Fruit fly (Drosophila melanogaster): ENCODE measurements around the gene CG7910.

The CG7910 gene

dm6 chr3R:8119457-8120337, 32.6 kb downstream of the CG7910 start:
- TF ChIP-seq CG9139 (GFP tag; optimal IDR thresholded peaks at IDR 0.05), result peak; percentile 6
- peak; percentile 54 for TF ChIP-seq Sox14 (GFP tag; optimal IDR thresholded peaks at IDR 0.05)
- peak; percentile 59 for TF ChIP-seq CG10669 (GFP tag; optimal IDR thresholded peaks at IDR 0.05)
- peak; percentile 68 for TF ChIP-seq cyc (GFP tag; optimal IDR thresholded peaks at IDR 0.05)
- TF ChIP-seq Hr39 (GFP tag; optimal IDR thresholded peaks at IDR 0.05), result peak; percentile 54
- peak; percentile 73 for TF ChIP-seq CG10631 (GFP tag; optimal IDR thresholded peaks at IDR 0.05)
- TF ChIP-seq CG1621 (tag; optimal IDR thresholded peaks at IDR 0.05), result peak; percentile 34
- peak; percentile 50 for TF ChIP-seq CG8319 (GFP tag; optimal IDR thresholded peaks at IDR 0.05)
- peak; percentile 60 for TF ChIP-seq Sox15 (GFP tag; optimal IDR thresholded peaks at IDR 0.05)
- peak; percentile 77 for TF ChIP-seq achi (GFP tag; optimal IDR thresholded peaks at IDR 0.05)
- peak; percentile 59; the same call in 2 of the 3 replicates for TF ChIP-seq eg (GFP tag; IDR thresholded peaks at IDR 0.05)
- peak; percentile 78 for TF ChIP-seq CG4318 (GFP tag; optimal IDR thresholded peaks at IDR 0.05)
- TF ChIP-seq Smox (GFP tag; optimal IDR thresholded peaks at IDR 0.05), result peak; percentile 76
- peak; percentile 76 for TF ChIP-seq CG8119 (GFP tag; IDR thresholded peaks at IDR 0.05)
- TF ChIP-seq lz (GFP tag; optimal IDR thresholded peaks at IDR 0.05), result peak; percentile 70
- peak; percentile 86 for TF ChIP-seq CG32006 (GFP tag; optimal IDR thresholded peaks at IDR 0.05)
- peak; percentile 62 for TF ChIP-seq CG3032 (tag; optimal IDR thresholded peaks at IDR 0.05)
- no peak for TF ChIP-seq fd59A (GFP tag; optimal IDR thresholded peaks at IDR 0.05)
- TF ChIP-seq net (GFP tag; optimal IDR thresholded peaks at IDR 0.05), result peak; percentile 60
- peak; percentile 70 for TF ChIP-seq pdm3 (GFP tag; optimal IDR thresholded peaks at IDR 0.05)
- TF ChIP-seq vri (GFP tag; optimal IDR thresholded peaks at IDR 0.05), result peak; percentile 79
- TF ChIP-seq spab (GFP tag; optimal IDR thresholded peaks at IDR 0.05), result peak; percentile 54
- no peak for TF ChIP-seq Gug (GFP tag; IDR thresholded peaks at IDR 0.05)
- TF ChIP-seq Ets21C (GFP tag; optimal IDR thresholded peaks at IDR 0.05), result peak; percentile 34
- TF ChIP-seq CG31627 (GFP tag; optimal IDR thresholded peaks at IDR 0.05), result peak; percentile 62
- peak; percentile 59 for TF ChIP-seq dac (GFP tag; optimal IDR thresholded peaks at IDR 0.05)
- peak; percentile 68 for TF ChIP-seq CG11902 (GFP tag; optimal IDR thresholded peaks at IDR 0.05)
- TF ChIP-seq esn (GFP tag; optimal IDR thresholded peaks at IDR 0.05), result peak; percentile 87
- TF ChIP-seq svp (GFP tag), result peak; percentile 93
- TF ChIP-seq CG6808 (GFP tag; optimal IDR thresholded peaks at IDR 0.05), result peak; percentile 60
- peak; percentile 72 for TF ChIP-seq CG6792 (GFP tag; optimal IDR thresholded peaks at IDR 0.05)
- TF ChIP-seq acj6 (GFP tag; optimal IDR thresholded peaks at IDR 0.05), result peak; percentile 80
- peak; percentile 73 for TF ChIP-seq Sox102F (GFP tag; optimal IDR thresholded peaks at IDR 0.05)
- TF ChIP-seq CG34406 (GFP tag; optimal IDR thresholded peaks at IDR 0.05), result peak; percentile 87
- peak; percentile 71 for TF ChIP-seq Ets96B (tag; optimal IDR thresholded peaks at IDR 0.05)
- peak; percentile 72 for TF ChIP-seq CG6276 (GFP tag; optimal IDR thresholded peaks at IDR 0.05)
- TF ChIP-seq CG11294 (GFP tag; IDR thresholded peaks at IDR 0.05), result no peak
- TF ChIP-seq Blimp-1 (GFP tag; optimal IDR thresholded peaks at IDR 0.05), result peak; percentile 67
- peak; percentile 95 for TF ChIP-seq fkh (GFP tag; optimal IDR thresholded peaks at IDR 0.05)
- peak; percentile 19 for TF ChIP-seq CG11762 (GFP tag; optimal IDR thresholded peaks at IDR 0.05; ENCODE audit: insufficient read depth)
- TF ChIP-seq CG6854 (GFP tag; optimal IDR thresholded peaks at IDR 0.05), result peak; percentile 49
- TF ChIP-seq CG16779 (tag; optimal IDR thresholded peaks at IDR 0.05), result peak; percentile 53
- peak; percentile 82 for TF ChIP-seq Hr4 (GFP tag; optimal IDR thresholded peaks at IDR 0.05)
- peak; percentile 87 for TF ChIP-seq topi (GFP tag; optimal IDR thresholded peaks at IDR 0.05)
- peak; percentile 63 for TF ChIP-seq OdsH (GFP tag; optimal IDR thresholded peaks at IDR 0.05)
- TF ChIP-seq Met (GFP tag; optimal IDR thresholded peaks at IDR 0.05), result peak; percentile 78
- TF ChIP-seq dsx (GFP tag; optimal IDR thresholded peaks at IDR 0.05; ENCODE audit: poor library complexity, severe bottlenecking), result peak; percentile 60
- peak; percentile 60 for TF ChIP-seq CG7368 (GFP tag; optimal IDR thresholded peaks at IDR 0.05)
- peak; percentile 79 for TF ChIP-seq CG3919 (GFP tag; optimal IDR thresholded peaks at IDR 0.05)
- peak; percentile 43; the same call in 1 of the 3 replicates for TF ChIP-seq CG6163 (GFP tag; IDR thresholded peaks at IDR 0.05)
